Fruit fly (Drosophila melanogaster) whole organism, wandering third instar larva: Measurements from ENCODE around the gene bon.

Experiments used
- Abd-B ChIP-seq: fragments of >200 bp; optimal IDR thresholded peaks from 2 replicates; lab custom pipeline; 2017; ENCODE audit warnings: missing biosample characterization, missing genetic modification characterization
- CrebA ChIP-seq: fragments of 200-800 bp; sonication (Bioruptor generic); optimal IDR thresholded peaks from 2 replicates; lab custom pipeline; 2016; ENCODE audit warnings: missing biosample characterization, mild to moderate bottlenecking, missing genetic modification characterization, borderline replicate concordance
- Dfd ChIP-seq: fragments of >200 bp; optimal IDR thresholded peaks from 2 replicates; lab custom pipeline; 2017; ENCODE audit warnings: missing biosample characterization, missing genetic modification characterization
- HLH106 ChIP-seq: fragments of 200-800 bp; optimal IDR thresholded peaks from 3 replicates; lab custom pipeline; 2019; ENCODE audit warnings: missing biosample characterization, mild to moderate bottlenecking, missing genetic modification characterization, moderate library complexity
- Mio ChIP-seq: sonication (Bioruptor generic); optimal IDR thresholded peaks from 2 replicates; lab custom pipeline; 2016; ENCODE audit warnings: missing biosample characterization, missing genetic modification characterization
- Myc ChIP-seq: fragments of >200 bp; optimal IDR thresholded peaks from 2 replicates; lab custom pipeline; 2017
- br ChIP-seq: fragments of 200-800 bp; sonication (Bioruptor generic); optimal IDR thresholded peaks from 2 replicates; lab custom pipeline; 2016; ENCODE audit warnings: missing biosample characterization, missing genetic modification characterization
- h ChIP-seq: fragments of 200-800 bp; sonication (Bioruptor generic); optimal IDR thresholded peaks from 3 replicates; lab custom pipeline; 2016; ENCODE audit warnings: missing biosample characterization, mild to moderate bottlenecking, missing genetic modification characterization
- lola ChIP-seq: fragments of >200 bp; optimal IDR thresholded peaks from 2 replicates; lab custom pipeline; 2017; ENCODE audit warnings: missing biosample characterization, missing genetic modification characterization
- pan ChIP-seq: fragments of >200 bp; optimal IDR thresholded peaks from 2 replicates; lab custom pipeline; 2017
- tai ChIP-seq: sonication (Bioruptor generic); optimal IDR thresholded peaks from 2 replicates; lab custom pipeline; 2016; ENCODE audit warnings: missing biosample characterization, missing genetic modification characterization
- usp ChIP-seq: fragments of >200 bp; optimal IDR thresholded peaks from 2 replicates; lab custom pipeline; 2017; ENCODE audit warnings: missing biosample characterization, missing genetic modification characterization

DNA sequence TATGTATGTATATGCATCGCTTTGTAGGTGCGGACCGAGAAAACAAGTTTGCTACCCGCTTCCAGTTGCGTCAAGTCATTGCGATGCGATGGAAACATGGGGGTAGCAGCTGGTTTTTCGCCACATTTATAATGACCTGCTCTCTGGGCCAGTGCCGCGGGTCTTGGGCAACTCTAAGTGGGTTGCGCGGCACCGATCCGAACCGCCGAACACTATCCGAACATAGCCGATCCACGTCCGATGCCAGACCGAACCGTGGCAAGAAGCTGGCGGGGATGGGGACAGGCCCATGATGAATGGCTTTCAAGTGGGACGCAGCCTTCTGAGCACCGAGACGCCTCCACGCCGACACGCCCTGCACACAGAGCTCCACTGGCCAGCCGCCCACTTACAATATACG lies 11.1 kb downstream of the bon start:
- TF ChIP-seq tai (GFP tag; lab: Kevin White, UChicago) (no peak), pan (lab: Kevin White, UChicago) (no peak), CrebA (GFP tag; lab: Kevin White, UChicago) (no peak), Myc (lab: Kevin White, UChicago) (no peak), h (GFP tag; lab: Kevin White, UChicago) (no peak), Mio (GFP tag; lab: Kevin White, UChicago) (no peak), HLH106 (tag; lab: Kevin White, UChicago) (no peak), Dfd (GFP tag; lab: Kevin White, UChicago) (no peak), lola (GFP tag; lab: Kevin White, UChicago) (no peak), br (GFP tag; lab: Kevin White, UChicago) (no peak), usp (no peak), Abd-B (no peak)
